Worm (Caenorhabditis elegans) whole organism, dauer: Measurements from ENCODE around the gene K02A2.5.
"Not testable (repeated sequence)": the region's sequence is repeated elsewhere in the genome, so short reads cannot be mapped to it uniquely, and the experiment has no call there.

ENCODE experiments used
- unc-62 ChIP-seq: sonication (generic microtip); optimal IDR thresholded peaks from 2 replicates; lab custom pipeline; 2017; ENCODE audit warnings: missing biosample characterization, missing genetic modification reagents, missing genetic modification characterization

The K02A2.5 gene

ce11 chrII:7398712-7399111, 13.1 kb downstream of the K02A2.5 start, which contains the start of gene C07D10.1:
Gene C07D10.1, plus strand, starts transcription at chrII:7399012.
- no peak for TF ChIP-seq unc-62 (GFP tag; lab: Kevin White, UChicago)

ce11 chrII:7397273-7397840, 14.5 kb downstream of the K02A2.5 start:
- no peak for TF ChIP-seq unc-62 (GFP tag; lab: Kevin White, UChicago)

- no peak for TF ChIP-seq unc-62 (GFP tag; lab: Kevin White, UChicago)
These were observed 15.7 kb downstream of the K02A2.5 start for ce11 chrII:7396081-7396480.

ce11 chrII:7394690-7395054, 17.2 kb downstream of the K02A2.5 start, which contains the start of gene bath-44:
Gene bath-44, plus strand, starts transcription at chrII:7394955.
- no peak for TF ChIP-seq unc-62 (GFP tag; lab: Kevin White, UChicago)

- no peak for TF ChIP-seq unc-62 (GFP tag; lab: Kevin White, UChicago)
These were observed 17.7 kb downstream of the K02A2.5 start for ce11 chrII:7393922-7394689.

- TF ChIP-seq unc-62 (GFP tag; lab: Kevin White, UChicago): no peak
These were observed 18.4 kb downstream of the K02A2.5 start for ce11 chrII:7393393-7393792.

ce11 chrII:7392052-7392694, 19.7 kb downstream of the K02A2.5 start:
- TF ChIP-seq unc-62 (GFP tag; lab: Kevin White, UChicago): no peak

ce11 chrII:7390335-7390734, 21.5 kb downstream of the K02A2.5 start:
- no peak for TF ChIP-seq unc-62 (GFP tag; lab: Kevin White, UChicago)

ce11 chrII:7385442-7385841, 26.4 kb downstream of the K02A2.5 start, which contains the start of gene sre-3:
Gene sre-3, plus strand, starts transcription at chrII:7385742.
- TF ChIP-seq unc-62 (GFP tag; lab: Kevin White, UChicago): no peak

ce11 chrII:7381947-7382346, 29.9 kb downstream of the K02A2.5 start:
- TF ChIP-seq unc-62 (GFP tag; lab: Kevin White, UChicago): no peak

ce11 chrII:7381142-7381611, 30.7 kb downstream of the K02A2.5 start, which contains the start of gene C07D10.5:
Gene C07D10.5, plus strand, starts transcription at chrII:7381561.
- TF ChIP-seq unc-62 (GFP tag; lab: Kevin White, UChicago): no peak

- TF ChIP-seq unc-62 (GFP tag; lab: Kevin White, UChicago): no peak
These were observed 32.8 kb downstream of the K02A2.5 start, which contains the start of gene C07D10.6 for ce11 chrII:7379021-7379420. Gene C07D10.6, plus strand, starts transcription at chrII:7379321.

ce11 chrII:7374980-7375379, 36.9 kb downstream of the K02A2.5 start, which contains the start of gene F43E2.1:
Gene F43E2.1, plus strand, starts transcription at chrII:7375280.
- no peak for TF ChIP-seq unc-62 (GFP tag; lab: Kevin White, UChicago)

ce11 chrII:7374143-7374542, 37.7 kb downstream of the K02A2.5 start, which contains the start of the genes mtch-1 and rpb-4:
Gene mtch-1, minus strand, starts transcription at chrII:7374166.
Gene rpb-4, plus strand, starts transcription at chrII:7374495.
- no peak for TF ChIP-seq unc-62 (GFP tag; lab: Kevin White, UChicago)

ce11 chrII:7370195-7370594, 41.6 kb downstream of the K02A2.5 start, which contains the start of gene F43E2.11:
Gene F43E2.11, minus strand, starts transcription at chrII:7370295.
- not testable (repeated sequence) for TF ChIP-seq unc-62 (GFP tag; lab: Kevin White, UChicago)

ce11 chrII:7368761-7369160, 43.1 kb downstream of the K02A2.5 start, which contains the start of gene F43E2.6:
Gene F43E2.6, minus strand, starts transcription at chrII:7368861.
- no peak for TF ChIP-seq unc-62 (GFP tag; lab: Kevin White, UChicago)
